Worm (Caenorhabditis elegans) whole organism, early embryonic: ENCODE results near the gene T01B7.13.

ENCODE experiments used
- F13C5.2 ChIP-seq: sonication (generic microtip); optimal IDR thresholded peaks from 2 replicates; lab custom pipeline; 2017; ENCODE audit warnings: mild to moderate bottlenecking, missing genetic modification characterization, inconsistent platforms, missing compliant biosample characterization
- ama-1 ChIP-seq: fragments of 150-350 bp; optimal IDR thresholded peaks from 2 replicates; lab custom pipeline; 2014
- ceh-13 ChIP-seq: fragments of 200-800 bp; sonication (Bioruptor generic); optimal IDR thresholded peaks from 2 replicates; lab custom pipeline; 2018; ENCODE audit warnings: mild to moderate bottlenecking, missing genetic modification characterization, missing compliant biosample characterization
- ceh-36 ChIP-seq: sonication (generic microtip); optimal IDR thresholded peaks from 2 replicates; lab custom pipeline; 2016; ENCODE audit warnings: missing genetic modification characterization, inconsistent platforms, missing compliant biosample characterization
- ets-7 ChIP-seq: sonication (generic microtip); optimal IDR thresholded peaks from 2 replicates; lab custom pipeline; 2016; ENCODE audit warnings: missing genotype, missing genetic modification characterization, missing compliant biosample characterization
- flt-1 ChIP-seq: fragments of 200-800 bp; sonication (Bioruptor generic); IDR thresholded peaks from 2 replicates; pipeline ENCODE4 v1.3.6; 2022; ENCODE audit warnings: missing genetic modification characterization, missing compliant biosample characterization
- hnd-1 ChIP-seq: sonication (generic microtip); optimal IDR thresholded peaks from 2 replicates; lab custom pipeline; 2016; ENCODE audit warnings: missing genetic modification characterization, missing compliant biosample characterization
- sea-1 ChIP-seq: fragments of 200-800 bp; sonication (Bioruptor generic); conservative IDR thresholded peaks from 2 replicates; pipeline ENCODE4 v1.3.6; 2022; ENCODE audit warnings: missing genetic modification characterization, missing compliant biosample characterization
- tbx-37 ChIP-seq: fragments of 200-800 bp; sonication (Bioruptor generic); conservative IDR thresholded peaks from 2 replicates; pipeline ENCODE4 v1.3.6; 2022; ENCODE audit warnings: missing genetic modification reagents, missing genetic modification characterization, missing compliant biosample characterization
- tra-4 ChIP-seq: sonication (generic microtip); optimal IDR thresholded peaks from 2 replicates; lab custom pipeline; 2017; ENCODE audit warnings: missing genetic modification characterization, missing compliant biosample characterization

DNA sequence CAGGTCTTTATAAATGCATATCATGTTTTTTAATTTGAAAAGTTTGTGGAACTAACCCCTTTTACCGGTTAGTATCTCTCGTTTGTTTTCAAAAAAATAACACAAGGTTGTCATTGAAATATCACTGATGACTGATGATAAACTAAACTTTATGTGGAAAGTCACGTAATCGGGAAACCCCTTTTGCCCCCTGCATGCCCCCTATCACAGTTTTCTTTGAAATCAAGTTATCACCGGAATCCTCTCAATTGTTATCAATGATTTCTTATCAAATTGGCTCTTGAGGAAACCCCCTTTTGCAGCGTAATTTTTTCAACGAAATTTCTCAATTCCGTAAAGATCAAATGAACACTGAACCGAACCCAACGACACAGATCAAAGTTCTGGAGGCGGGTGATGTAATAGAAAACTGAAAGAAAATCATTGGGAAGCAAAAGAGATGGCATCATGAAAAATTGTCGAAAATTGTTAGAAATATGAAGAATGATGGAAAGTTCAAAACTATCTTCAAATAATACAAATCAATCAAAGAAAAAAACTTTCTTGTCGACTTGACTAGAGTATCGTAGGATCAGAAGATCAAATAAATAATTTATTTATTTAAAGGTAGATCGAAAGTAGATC, 25.2 kb downstream of the T01B7.13 start:
- TF ChIP-seq ama-1 (no peak), ceh-13 (no peak), flt-1 (no peak), hnd-1 (tag; lab: Kevin White, UChicago) (no peak), ceh-36 (no peak), F13C5.2 (tag; lab: Kevin White, UChicago) (no peak), tbx-37 (GFP tag; lab: Robert Waterston, UW) (no peak), sea-1 (GFP tag; lab: Robert Waterston, UW) (no peak), tra-4 (tag; lab: Kevin White, UChicago) (no peak), ets-7 (tag; lab: Kevin White, UChicago) (no peak)
